Worm (Caenorhabditis elegans): Measurements from ENCODE around the gene rnh-1.1.

- TF ChIP-seq lim-6 (tag; optimal IDR thresholded peaks at IDR 0.05), result no peak
- TF ChIP-seq che-1 (tag; optimal IDR thresholded peaks at IDR 0.05), result no peak
- TF ChIP-seq C38D4.7 (GFP tag; optimal IDR thresholded peaks at IDR 0.05), result no peak
- no peak for TF ChIP-seq pag-3 (tag; optimal IDR thresholded peaks at IDR 0.05; ENCODE audit: borderline replicate concordance)
- no peak for TF ChIP-seq ets-4 (tag; optimal IDR thresholded peaks at IDR 0.05)
- no peak for TF ChIP-seq ahr-1 (tag; optimal IDR thresholded peaks at IDR 0.05)
- no peak for TF ChIP-seq sox-4 (tag; optimal IDR thresholded peaks at IDR 0.05)
- no peak for TF ChIP-seq syd-9 (tag; optimal IDR thresholded peaks at IDR 0.05)
- no peak for TF ChIP-seq Y22D7AL.16 (tag; optimal IDR thresholded peaks at IDR 0.05)
- TF ChIP-seq nfya-1 (tag; optimal IDR thresholded peaks at IDR 0.05), result no peak
Measured at ce11 chrII:7554716-7555247, 29.2 kb downstream of the rnh-1.1 start.
